Fruit fly (Drosophila melanogaster) whole organism, embryonic: ENCODE measurements around the gene vito.

ENCODE experiments used
- CG10274 ChIP-seq: fragments of 200-800 bp; sonication (Bioruptor generic); optimal IDR thresholded peaks from 3 replicates; lab custom pipeline; 2017; ENCODE audit warnings: missing biosample characterization, mild to moderate bottlenecking, missing genetic modification characterization
- CG11398 ChIP-seq: fragments of 200-800 bp; sonication (Bioruptor generic); optimal IDR thresholded peaks from 2 replicates; lab custom pipeline; 2016; ENCODE audit warnings: missing biosample characterization, missing genetic modification characterization
- CG13287 ChIP-seq: fragments of 200-800 bp; sonication (Bioruptor generic); IDR thresholded peaks from 2 replicates; pipeline ENCODE4 v1.3.6; 2022; ENCODE audit warnings: missing biosample characterization, missing genetic modification characterization; ENCODE audit not compliant: partially characterized antibody
- CG14050 ChIP-seq: fragments of 200-800 bp; sonication (Bioruptor generic); IDR thresholded peaks from 3 replicates; pipeline ENCODE4 v1.3.6; 2022; ENCODE audit warnings: missing biosample characterization, missing genetic modification characterization
- CG16815 ChIP-seq: fragments of 200-800 bp; sonication (Bioruptor generic); optimal IDR thresholded peaks from 3 replicates; lab custom pipeline; 2017; ENCODE audit warnings: missing biosample characterization, mild to moderate bottlenecking, missing genetic modification characterization
- CG18619 ChIP-seq: fragments of 200-800 bp; sonication (Bioruptor generic); optimal IDR thresholded peaks from 3 replicates; lab custom pipeline; 2017; ENCODE audit warnings: missing biosample characterization, mild to moderate bottlenecking, missing genetic modification characterization
- CG2116 ChIP-seq: fragments of 200-800 bp; sonication (Bioruptor generic); optimal IDR thresholded peaks from 3 replicates; lab custom pipeline; 2018; ENCODE audit warnings: missing biosample characterization, mild to moderate bottlenecking, missing genetic modification characterization
- CG2129 ChIP-seq: fragments of 200-800 bp; sonication (Bioruptor generic); IDR thresholded peaks from 2 replicates; pipeline ENCODE4 v1.3.6; 2022; ENCODE audit warnings: missing biosample characterization, missing genetic modification characterization; ENCODE audit not compliant: partially characterized antibody
- CG2678 ChIP-seq: fragments of 200-800 bp; sonication (Bioruptor generic); optimal IDR thresholded peaks from 3 replicates; lab custom pipeline; 2019; ENCODE audit warnings: missing biosample characterization, mild to moderate bottlenecking, missing genetic modification characterization, moderate library complexity
- CG30431 ChIP-seq: fragments of 200-800 bp; sonication (Bioruptor generic); optimal IDR thresholded peaks from 2 replicates; lab custom pipeline; 2017; ENCODE audit warnings: missing biosample characterization, missing genetic modification characterization
- CG32532 ChIP-seq: fragments of 200-800 bp; sonication (Bioruptor generic); IDR thresholded peaks from 2 replicates; pipeline ENCODE4 v1.3.6; 2022; ENCODE audit warnings: missing biosample characterization, missing genetic modification characterization
- CG33213 ChIP-seq: fragments of 200-800 bp; sonication (Bioruptor generic); optimal IDR thresholded peaks from 3 replicates; lab custom pipeline; 2016; ENCODE audit warnings: missing biosample characterization, missing genetic modification characterization
- CG34224 ChIP-seq: fragments of 200-800 bp; sonication (Bioruptor generic); IDR thresholded peaks from 3 replicates; pipeline ENCODE4 v1.3.6; 2022; ENCODE audit warnings: missing biosample characterization, missing genetic modification characterization; ENCODE audit not compliant: partially characterized antibody
- CG34376 ChIP-seq: fragments of 200-800 bp; sonication (Bioruptor generic); optimal IDR thresholded peaks from 2 replicates; lab custom pipeline; 2018; ENCODE audit warnings: missing biosample characterization, mild to moderate bottlenecking, missing genetic modification characterization
- CG4820 ChIP-seq: fragments of 200-800 bp; sonication (Bioruptor generic); optimal IDR thresholded peaks from 3 replicates; lab custom pipeline; 2016; ENCODE audit warnings: missing biosample characterization, missing genetic modification characterization
- CG6272 ChIP-seq: fragments of 200-800 bp; sonication (Bioruptor generic); IDR thresholded peaks from 2 replicates; pipeline ENCODE4 v1.3.6; 2022; ENCODE audit warnings: missing biosample characterization, missing genetic modification characterization
- CG7839 ChIP-seq: fragments of 200-800 bp; sonication (Bioruptor generic); optimal IDR thresholded peaks from 3 replicates; lab custom pipeline; 2018; ENCODE audit warnings: missing biosample characterization, mild to moderate bottlenecking, missing genetic modification characterization, moderate library complexity
- CG8290 ChIP-seq, 3 experiments: fragments of 200-800 bp; sonication (Bioruptor generic); optimal IDR thresholded peaks; 2 replicates each; lab custom pipeline; 2016 to 2019; ENCODE audit warnings: missing biosample characterization in 3 of 3, missing genetic modification characterization in 3 of 3, mild to moderate bottlenecking in 2 of 3, moderate library complexity in 1 of 3
- CG9817 ChIP-seq: fragments of 200-800 bp; sonication (Bioruptor generic); optimal IDR thresholded peaks from 2 replicates; lab custom pipeline; 2018; ENCODE audit warnings: missing biosample characterization, mild to moderate bottlenecking, missing genetic modification characterization, moderate library complexity
- Dek ChIP-seq: fragments of 200-800 bp; sonication (Bioruptor generic); optimal IDR thresholded peaks from 3 replicates; lab custom pipeline; 2019; ENCODE audit warnings: missing biosample characterization, mild to moderate bottlenecking, missing genetic modification characterization, moderate library complexity
- Dip3 ChIP-seq: fragments of 200-800 bp; sonication (Bioruptor generic); optimal IDR thresholded peaks from 3 replicates; lab custom pipeline; 2016; ENCODE audit warnings: missing biosample characterization, missing genetic modification characterization
- Hand ChIP-seq: fragments of 200-800 bp; sonication (Bioruptor generic); optimal IDR thresholded peaks from 2 replicates; lab custom pipeline; 2017; ENCODE audit warnings: mild to moderate bottlenecking, missing biosample characterization, missing genetic modification reagents, missing genetic modification characterization
- Hr78 ChIP-seq, 2 experiments: fragments of 200-800 bp in 1 of 2; fragments of >200 bp in 1 of 2; sonication (Bioruptor generic) in 1 of 2; optimal IDR thresholded peaks; 2 replicates each; lab custom pipeline; 2017 to 2019; ENCODE audit warnings: missing biosample characterization in 2 of 2, missing genetic modification characterization in 2 of 2, mild to moderate bottlenecking in 1 of 2, moderate library complexity in 1 of 2
- Lim3 ChIP-seq: fragments of 200-800 bp; sonication (Bioruptor generic); IDR thresholded peaks from 2 replicates; pipeline ENCODE4 v1.3.6; 2022; ENCODE audit warnings: missing biosample characterization, missing genetic modification characterization
- Lpt ChIP-seq: fragments of >200 bp; optimal IDR thresholded peaks from 2 replicates; lab custom pipeline; 2018; ENCODE audit warnings: missing biosample characterization, missing genetic modification characterization
- NK7.1 ChIP-seq: fragments of 200-800 bp; sonication (Bioruptor generic); optimal IDR thresholded peaks from 3 replicates; lab custom pipeline; 2016; ENCODE audit warnings: missing biosample characterization, missing genetic modification characterization
- Nf-YB ChIP-seq: fragments of 200-800 bp; sonication (Bioruptor generic); optimal IDR thresholded peaks from 3 replicates; lab custom pipeline; 2019; ENCODE audit warnings: missing biosample characterization, mild to moderate bottlenecking, missing genetic modification characterization, moderate library complexity
- Nf-YC ChIP-seq: fragments of 200-800 bp; optimal IDR thresholded peaks from 3 replicates; lab custom pipeline; 2019; ENCODE audit warnings: missing biosample characterization, mild to moderate bottlenecking, missing genetic modification characterization, moderate library complexity
- abd-A ChIP-seq: fragments of 200-800 bp; sonication (Bioruptor generic); optimal IDR thresholded peaks from 3 replicates; lab custom pipeline; 2019; ENCODE audit warnings: missing biosample characterization, mild to moderate bottlenecking, missing genetic modification characterization, moderate library complexity
- ato ChIP-seq: fragments of 200-800 bp; sonication (Bioruptor generic); IDR thresholded peaks from 2 replicates; pipeline ENCODE4 v1.3.6; 2022; ENCODE audit warnings: missing biosample characterization, missing genetic modification characterization; ENCODE audit not compliant: partially characterized antibody
- bab2 ChIP-seq: fragments of 200-800 bp; sonication (Bioruptor generic); optimal IDR thresholded peaks from 2 replicates; lab custom pipeline; 2016; ENCODE audit warnings: missing biosample characterization, missing genetic modification characterization
- bcd ChIP-seq: fragments of 200-800 bp; sonication (Bioruptor generic); optimal IDR thresholded peaks from 2 replicates; lab custom pipeline; 2017; ENCODE audit warnings: missing biosample characterization, mild to moderate bottlenecking, missing genetic modification characterization
- cg ChIP-seq: fragments of 200-800 bp; sonication (Bioruptor generic); optimal IDR thresholded peaks from 3 replicates; lab custom pipeline; 2019; ENCODE audit warnings: missing biosample characterization, mild to moderate bottlenecking, missing genetic modification characterization, moderate library complexity
- ci ChIP-seq: fragments of 200-800 bp; sonication (Bioruptor generic); IDR thresholded peaks from 3 replicates; pipeline ENCODE4 v1.3.6; 2022; ENCODE audit warnings: missing biosample characterization, missing genetic modification characterization
- corto ChIP-seq: fragments of 200-800 bp; sonication (Bioruptor generic); optimal IDR thresholded peaks from 2 replicates; lab custom pipeline; 2016; ENCODE audit warnings: missing biosample characterization, mild to moderate bottlenecking, missing genetic modification characterization, moderate library complexity
- dati ChIP-seq: fragments of 200-800 bp; sonication (Bioruptor generic); IDR thresholded peaks from 2 replicates; pipeline ENCODE4 v1.3.6; 2022; ENCODE audit warnings: missing biosample characterization, missing genetic modification characterization
- fu2 ChIP-seq: fragments of 200-800 bp; sonication (Bioruptor generic); optimal IDR thresholded peaks from 2 replicates; lab custom pipeline; 2016; ENCODE audit warnings: missing biosample characterization, missing genetic modification characterization
- gsb ChIP-seq: fragments of 200-800 bp; sonication (Bioruptor generic); IDR thresholded peaks from 2 replicates; pipeline ENCODE4 v1.3.6; 2022; ENCODE audit warnings: missing biosample characterization, missing genetic modification characterization
- knrl ChIP-seq: fragments of 200-800 bp; sonication (Bioruptor generic); IDR thresholded peaks from 3 replicates; pipeline ENCODE4 v1.3.6; 2022; ENCODE audit warnings: missing biosample characterization, missing genetic modification characterization; ENCODE audit not compliant: partially characterized antibody
- p53 ChIP-seq: fragments of 200-800 bp; sonication (Bioruptor generic); optimal IDR thresholded peaks from 2 replicates; lab custom pipeline; 2016; ENCODE audit warnings: missing biosample characterization, missing genetic modification characterization
- pb ChIP-seq: fragments of 200-800 bp; sonication (Bioruptor generic); optimal IDR thresholded peaks from 3 replicates; lab custom pipeline; 2016; ENCODE audit warnings: missing biosample characterization, missing genetic modification characterization
- sc ChIP-seq, 3 experiments: fragments of >200 bp in 2 of 3; fragments of 200-800 bp in 1 of 3; sonication (Bioruptor generic) in 1 of 3; optimal IDR thresholded peaks; 2 replicates in 2 of 3; 3 replicates in 1 of 3; lab custom pipeline; 2017; ENCODE audit warnings: mild to moderate bottlenecking in 1 of 3, missing biosample characterization in 1 of 3, missing genetic modification characterization in 1 of 3, missing genetic modification reagents in 1 of 3
- seq ChIP-seq: fragments of 200-800 bp; sonication (Bioruptor generic); IDR thresholded peaks from 2 replicates; pipeline ENCODE4 v1.3.6; 2022; ENCODE audit warnings: missing biosample characterization, missing genetic modification characterization
- sima ChIP-seq: fragments of 200-800 bp; sonication (Bioruptor generic); optimal IDR thresholded peaks from 2 replicates; lab custom pipeline; 2016; ENCODE audit warnings: missing biosample characterization, missing genetic modification characterization
- slbo ChIP-seq: fragments of 200-800 bp; sonication (Bioruptor generic); IDR thresholded peaks from 2 replicates; pipeline ENCODE4 v1.3.6; 2022; ENCODE audit warnings: missing biosample characterization, missing genetic modification characterization
- sqz ChIP-seq: fragments of 200-800 bp; sonication (Bioruptor generic); optimal IDR thresholded peaks from 3 replicates; lab custom pipeline; 2018; ENCODE audit warnings: missing biosample characterization, mild to moderate bottlenecking, missing genetic modification characterization
- tx ChIP-seq: fragments of 200-800 bp; sonication (Bioruptor generic); optimal IDR thresholded peaks from 2 replicates; lab custom pipeline; 2016; ENCODE audit warnings: missing biosample characterization, missing genetic modification characterization
- zfh1 ChIP-seq: fragments of 200-800 bp; sonication (Bioruptor generic); IDR thresholded peaks from 3 replicates; pipeline ENCODE4 v1.3.6; 2022; ENCODE audit warnings: missing biosample characterization, missing genetic modification characterization

The vito gene

DNA sequence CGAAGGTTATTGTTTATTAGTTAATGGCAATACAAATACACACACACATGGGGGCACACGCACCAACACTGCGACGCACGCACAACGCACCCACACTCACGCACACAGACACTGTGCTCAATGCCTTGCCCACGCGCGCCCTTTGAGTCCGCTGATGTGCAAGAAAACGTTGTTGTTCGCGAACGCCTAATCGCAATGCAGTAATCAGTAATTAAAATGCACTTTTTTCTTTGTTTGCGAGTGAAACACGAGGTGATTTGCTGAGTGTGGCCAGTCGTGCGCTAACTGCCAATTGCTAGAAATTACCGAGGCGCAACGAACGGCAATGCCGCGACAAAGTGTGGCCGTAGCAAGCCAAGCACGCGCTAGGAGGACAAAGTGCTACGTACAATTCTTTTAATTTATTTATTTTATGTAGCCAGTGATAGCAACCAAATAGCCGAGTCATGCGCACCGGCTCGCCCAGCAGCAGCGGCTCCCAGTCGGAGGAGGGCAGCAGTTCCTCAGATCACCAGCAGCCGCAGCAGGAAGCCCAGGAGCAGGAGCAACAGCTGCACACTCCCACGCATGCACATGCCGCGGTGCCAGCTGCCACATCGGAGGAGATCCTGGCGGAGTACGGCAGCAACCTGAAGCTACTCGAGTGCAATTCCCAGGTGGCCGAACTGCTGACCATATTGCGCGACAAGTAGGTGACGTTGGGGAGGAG lies 33.7 kb upstream of the vito start, which contains the start of the genes S6k and kri (continued):
- peak; percentile 27 for TF ChIP-seq CG2116 (GFP tag; lab: Kevin White, UChicago)
- no peak for TF ChIP-seq pb (GFP tag; lab: Kevin White, UChicago)
- TF ChIP-seq CG32532 (GFP tag; lab: Robert Waterston, UW) = peak; percentile 42
- TF ChIP-seq CG2129 = no peak
- no peak for TF ChIP-seq p53 (GFP tag; lab: Kevin White, UChicago)
- peak; percentile 36 for TF ChIP-seq Nf-YC (tag; lab: Kevin White, UChicago)
- TF ChIP-seq seq (GFP tag; lab: Robert Waterston, UW) = no peak
- TF ChIP-seq Dek (tag; lab: Kevin White, UChicago) = peak; percentile 18
- TF ChIP-seq Hr78 (GFP tag; optimal IDR thresholded peaks at IDR 0.05; lab: Kevin White, UChicago) = peak in 1 of 2 experiments; percentile 2
- TF ChIP-seq dati (GFP tag; lab: Robert Waterston, UW) = no peak
- no peak for TF ChIP-seq zfh1 (GFP tag; lab: Robert Waterston, UW)
- TF ChIP-seq ci (GFP tag; lab: Robert Waterston, UW) = peak; percentile 56
- TF ChIP-seq fu2 (GFP tag; lab: Kevin White, UChicago) = no peak
- no peak for TF ChIP-seq CG16815
- TF ChIP-seq CG30431 (GFP tag; lab: Kevin White, UChicago) = no peak
- no peak for TF ChIP-seq CG4820 (GFP tag; lab: Kevin White, UChicago)
- TF ChIP-seq ato = no peak
- TF ChIP-seq CG10274 (GFP tag; lab: Kevin White, UChicago) = no peak
- no peak for TF ChIP-seq sima (GFP tag; lab: Kevin White, UChicago)
- no peak for TF ChIP-seq sc (optimal IDR thresholded peaks at IDR 0.05; lab: Kevin White, UChicago)
- no peak for TF ChIP-seq sc (GFP tag; optimal IDR thresholded peaks at IDR 0.05; lab: Kevin White, UChicago)
- TF ChIP-seq CG34376 (GFP tag; lab: Kevin White, UChicago) = peak; percentile 52
- TF ChIP-seq Lim3 (GFP tag; lab: Robert Waterston, UW) = no peak
- TF ChIP-seq cg = peak; percentile 93
- no peak for TF ChIP-seq CG2678 (tag; lab: Kevin White, UChicago)
- no peak for TF ChIP-seq gsb (GFP tag; lab: Robert Waterston, UW)
- TF ChIP-seq Nf-YB (GFP tag; lab: Kevin White, UChicago) = no peak
- TF ChIP-seq CG9817 (tag; lab: Kevin White, UChicago) = no peak
- TF ChIP-seq Hand (GFP tag; lab: Kevin White, UChicago) = no peak
- no peak for TF ChIP-seq Lpt
- no peak for TF ChIP-seq bab2
- TF ChIP-seq Dip3 (GFP tag; lab: Kevin White, UChicago) = no peak
- no peak for TF ChIP-seq slbo (GFP tag; lab: Robert Waterston, UW)
- TF ChIP-seq CG14050 (GFP tag; lab: Robert Waterston, UW) = no peak
- no peak for TF ChIP-seq CG11398 (GFP tag; lab: Kevin White, UChicago)
- no peak for TF ChIP-seq sqz
- no peak for TF ChIP-seq corto (GFP tag; lab: Kevin White, UChicago)
- TF ChIP-seq CG6272 (GFP tag; lab: Robert Waterston, UW) = no peak
- no peak for TF ChIP-seq CG18619 (GFP tag; lab: Kevin White, UChicago)
- TF ChIP-seq abd-A (tag; lab: Kevin White, UChicago) = peak; percentile 86
- TF ChIP-seq knrl (GFP tag; lab: Robert Waterston, UW) = peak; percentile 26; the same call in 1 of the 3 replicates
- TF ChIP-seq CG33213 (GFP tag; lab: Kevin White, UChicago) = peak; percentile 58
- TF ChIP-seq tx = no peak
- TF ChIP-seq CG13287 (GFP tag; lab: Robert Waterston, UW) = peak; percentile 45; the same call in 1 of the 2 replicates
- TF ChIP-seq CG7839 (tag; lab: Kevin White, UChicago) = peak; percentile 7
- peak; percentile 29; the same call in 1 of the 3 replicates for TF ChIP-seq CG34224 (GFP tag; lab: Robert Waterston, UW)
- TF ChIP-seq bcd (GFP tag; lab: Kevin White, UChicago) = peak; percentile 19
- no peak for TF ChIP-seq NK7.1 (GFP tag; lab: Kevin White, UChicago)
- peak; percentile 10 for TF ChIP-seq CG8290 (GFP tag; optimal IDR thresholded peaks at IDR 0.05; lab: Kevin White, UChicago)
- TF ChIP-seq CG8290 (tag; optimal IDR thresholded peaks at IDR 0.05; lab: Kevin White, UChicago) = peak in 1 of 2 experiments; percentile 67
